Worm (Caenorhabditis elegans) whole organism, L2 larva: Measurements from ENCODE around the gene Y53G8AL.4.

ENCODE experiments used
- F13H6.1 ChIP-seq: sonication (generic microtip); optimal IDR thresholded peaks from 2 replicates; lab custom pipeline; 2016; ENCODE audit warnings: missing genetic modification characterization, missing compliant biosample characterization
- Y55F3AM.14 ChIP-seq: fragments of 200-800 bp; sonication (Bioruptor generic); optimal IDR thresholded peaks from 2 replicates; lab custom pipeline; 2018; ENCODE audit warnings: mild to moderate bottlenecking, missing genetic modification characterization, missing compliant biosample characterization
- aly-2 ChIP-seq: fragments of 150-350 bp; optimal IDR thresholded peaks from 2 replicates; lab custom pipeline; 2014; ENCODE audit warnings: missing biosample characterization, missing genetic modification characterization
- ama-1 ChIP-seq: fragments of 150-350 bp; optimal IDR thresholded peaks from 2 replicates; lab custom pipeline; 2018; ENCODE audit warnings: inconsistent platforms
- elt-1 ChIP-seq: fragments of 150-350 bp; optimal IDR thresholded peaks from 2 replicates; lab custom pipeline; 2014; ENCODE audit warnings: missing biosample characterization, missing genetic modification characterization
- fos-1 ChIP-seq: fragments of 150-350 bp; optimal IDR thresholded peaks from 2 replicates; lab custom pipeline; 2014; ENCODE audit warnings: missing biosample characterization, missing genetic modification characterization
- nhr-12 ChIP-seq: fragments of 150-350 bp; optimal IDR thresholded peaks from 2 replicates; lab custom pipeline; 2014; ENCODE audit warnings: missing biosample characterization, missing genetic modification characterization
- nhr-237 ChIP-seq: fragments of 150-350 bp; optimal IDR thresholded peaks from 2 replicates; lab custom pipeline; 2014; ENCODE audit warnings: missing biosample characterization, missing genetic modification characterization
- nhr-6 ChIP-seq: fragments of 150-350 bp; optimal IDR thresholded peaks from 2 replicates; lab custom pipeline; 2014; ENCODE audit warnings: missing biosample characterization, missing genetic modification characterization
- nhr-77 ChIP-seq: fragments of 150-350 bp; optimal IDR thresholded peaks from 2 replicates; lab custom pipeline; 2014; ENCODE audit warnings: missing biosample characterization, missing genetic modification characterization
- sma-3 ChIP-seq: sonication (generic microtip); optimal IDR thresholded peaks from 2 replicates; lab custom pipeline; 2016; ENCODE audit warnings: missing genetic modification reagents, missing genetic modification characterization, missing compliant biosample characterization
- snpc-4 ChIP-seq: fragments of 150-350 bp; optimal IDR thresholded peaks from 2 replicates; lab custom pipeline; 2014; ENCODE audit warnings: missing biosample characterization, missing genetic modification characterization
- ztf-4 ChIP-seq: fragments of 150-350 bp; optimal IDR thresholded peaks from 2 replicates; lab custom pipeline; 2014; ENCODE audit warnings: missing biosample characterization, missing genetic modification characterization

ce11 chrIII:3255575-3255974 is 5.1 kb upstream of the Y53G8AL.4 start, which contains the start of gene Y53G8AM.4:
- TF ChIP-seq ama-1 (lab: Kevin White, UChicago) (no peak), nhr-237 (tag; lab: Kevin White, UChicago) (no peak), elt-1 (tag; lab: Kevin White, UChicago) (no peak), Y55F3AM.14 (GFP tag; lab: Kevin White, UChicago) (no peak), ztf-4 (tag; lab: Kevin White, UChicago) (no peak), nhr-77 (no peak), sma-3 (GFP tag; lab: Kevin White, UChicago) (no peak), nhr-12 (tag; lab: Kevin White, UChicago) (no peak), aly-2 (tag; lab: Kevin White, UChicago) (no peak), F13H6.1 (tag; lab: Kevin White, UChicago) (no peak), nhr-6 (tag; lab: Kevin White, UChicago) (no peak), fos-1 (no peak), snpc-4 (tag; lab: Kevin White, UChicago) (no peak)
